Worm (Caenorhabditis elegans): ENCODE data around the gene F21C10.6.

The F21C10.6 gene

DNA sequence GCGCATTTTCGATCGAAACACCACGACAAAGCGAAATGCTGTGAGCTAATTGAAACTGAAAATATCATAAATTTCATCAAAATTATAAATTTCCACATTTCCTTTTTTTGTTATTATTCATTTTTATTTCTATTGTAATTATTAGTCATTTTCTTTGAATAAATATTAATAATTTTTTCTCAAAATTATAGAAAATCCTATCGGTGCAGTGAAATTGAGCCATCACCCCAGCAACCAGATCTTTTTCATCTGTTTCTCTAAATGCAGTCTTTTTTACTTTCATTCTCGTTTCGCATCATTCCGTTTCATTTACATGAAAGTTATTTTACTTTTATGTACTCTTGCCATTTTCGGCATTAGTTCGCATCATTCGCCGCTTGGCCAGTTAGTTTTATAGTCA lies 2.3 kb upstream of the F21C10.6 start, which contains the start of gene F21C10.13:
TSS of gene F21C10.13 (plus strand) at position 301 of the 400 bp plus-strand sequence.
- TF ChIP-seq nhr-120 (GFP tag; IDR thresholded peaks at IDR 0.05) (no peak), nhr-90 (tag; optimal IDR thresholded peaks at IDR 0.05) (no peak), mes-4 (tag; optimal IDR thresholded peaks at IDR 0.05) (no peak), madf-3 (GFP tag; IDR thresholded peaks at IDR 0.05) (no peak), nfya-2 (GFP tag; IDR thresholded peaks at IDR 0.05) (no peak), C06A6.2 (GFP tag; conservative IDR thresholded peaks at IDR 0.05) (no peak), D2030.7 (GFP tag; IDR thresholded peaks at IDR 0.05) (no peak), cebp-2 (GFP tag; IDR thresholded peaks at IDR 0.05) (no peak), F10E7.11 (tag; optimal IDR thresholded peaks at IDR 0.05) (no peak), ztf-28 (GFP tag; IDR thresholded peaks at IDR 0.05) (no peak), F22D6.2 (tag; optimal IDR thresholded peaks at IDR 0.05) (no peak), B0019.2 (GFP tag; conservative IDR thresholded peaks at IDR 0.05) (no peak), hmg-20 (GFP tag; IDR thresholded peaks at IDR 0.05) (no peak)

DNA sequence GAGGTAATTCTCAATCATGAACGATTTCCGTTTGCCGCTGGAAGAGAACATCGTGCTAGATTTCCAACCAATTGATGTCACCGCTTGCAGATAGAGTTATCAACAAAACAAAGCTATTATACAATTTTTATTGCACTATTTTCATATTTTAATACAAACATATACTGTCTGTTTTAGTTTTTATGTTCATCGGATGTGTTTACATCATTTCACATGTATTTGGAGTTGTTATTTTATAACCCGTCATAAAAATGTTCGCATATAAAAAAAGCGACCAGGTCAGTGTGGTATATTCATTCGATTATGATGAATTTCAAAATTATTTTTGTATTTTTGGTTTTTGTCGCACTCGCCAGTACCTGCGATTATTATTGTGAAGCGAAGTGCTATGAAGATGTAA lies 1.1 kb upstream of the F21C10.6 start, which contains the start of gene F21C10.11:
TSS of gene F21C10.11 (plus strand) at position 301 of the 400 bp plus-strand sequence.
- TF ChIP-seq hlh-26 (GFP tag; conservative IDR thresholded peaks at IDR 0.05) = no peak

DNA sequence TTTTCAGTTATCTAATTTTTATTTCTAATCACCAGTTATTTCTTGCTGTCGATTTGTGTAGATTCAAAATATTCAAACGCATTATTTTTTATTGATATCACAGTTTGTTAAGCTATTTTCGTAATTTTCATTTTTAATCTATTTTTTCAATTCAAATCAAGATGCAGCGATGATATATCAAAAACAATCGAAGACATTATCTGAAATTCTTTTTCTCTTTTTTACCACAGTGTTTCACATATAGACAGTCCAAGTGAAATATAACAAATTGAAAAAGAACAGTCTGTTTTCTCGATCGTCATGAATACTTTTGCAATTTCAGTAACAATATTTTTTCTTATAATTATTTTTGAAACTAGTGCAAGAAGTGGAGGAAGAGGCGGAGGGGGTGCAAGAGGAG lies 1.1 kb downstream of the F21C10.6 start, which contains the start of gene F21C10.5:
TSS of gene F21C10.5 (plus strand) at position 301 of the 400 bp plus-strand sequence.
- TF ChIP-seq T26A5.8 (tag; optimal IDR thresholded peaks at IDR 0.05) = no peak
- TF ChIP-seq unc-130 (GFP tag; optimal IDR thresholded peaks at IDR 0.05) = no peak
- TF ChIP-seq F10E7.11 (tag; optimal IDR thresholded peaks at IDR 0.05) = no peak
- TF ChIP-seq C06A6.2 (GFP tag; conservative IDR thresholded peaks at IDR 0.05) = no peak
- no peak for TF ChIP-seq chd-7 (tag; optimal IDR thresholded peaks at IDR 0.05)
- TF ChIP-seq atf-7 (tag; optimal IDR thresholded peaks at IDR 0.05) = no peak
- TF ChIP-seq repo-1 (tag; optimal IDR thresholded peaks at IDR 0.05) = no peak
- TF ChIP-seq Y67H2A.10 (GFP tag; conservative IDR thresholded peaks at IDR 0.05) = no peak
- no peak for TF ChIP-seq tbp1 (GFP tag; optimal IDR thresholded peaks at IDR 0.05)
- no peak for TF ChIP-seq nfyb-1 (GFP tag; IDR thresholded peaks at IDR 0.05)
- TF ChIP-seq egrh-3 (GFP tag; IDR thresholded peaks at IDR 0.05) = no peak
- TF ChIP-seq nhr-90 (tag; optimal IDR thresholded peaks at IDR 0.05) = no peak
- no peak for TF ChIP-seq pha-4 (tag; optimal IDR thresholded peaks at IDR 0.05)
- no peak for TF ChIP-seq sea-2 (GFP tag; IDR thresholded peaks at IDR 0.05)
- TF ChIP-seq ama-1 (optimal IDR thresholded peaks at IDR 0.05) = no peak
- TF ChIP-seq ama-1 (GFP tag; optimal IDR thresholded peaks at IDR 0.05) = no peak
- no peak for TF ChIP-seq C17E4.6 (GFP tag; IDR thresholded peaks at IDR 0.05)
- TF ChIP-seq lsy-27 (tag; optimal IDR thresholded peaks at IDR 0.05; ENCODE audit: borderline replicate concordance, insufficient read depth) = no peak
- no peak for TF ChIP-seq ccch-3 (GFP tag; optimal IDR thresholded peaks at IDR 0.05)
- no peak for TF ChIP-seq ceh-27 (GFP tag; optimal IDR thresholded peaks at IDR 0.05)
- TF ChIP-seq unc-62 (GFP tag; optimal IDR thresholded peaks at IDR 0.05) = no peak

- no peak for TF ChIP-seq egl-18 (GFP tag; IDR thresholded peaks at IDR 0.05)
- TF ChIP-seq B0035.1 (tag; optimal IDR thresholded peaks at IDR 0.05) = no peak
- TF ChIP-seq zim-3 (tag; optimal IDR thresholded peaks at IDR 0.05) = no peak
- TF ChIP-seq B0336.3 (GFP tag; IDR thresholded peaks at IDR 0.05) = no peak
- TF ChIP-seq ceh-27 (GFP tag; optimal IDR thresholded peaks at IDR 0.05) = no peak
- TF ChIP-seq rec-8 (tag; optimal IDR thresholded peaks at IDR 0.05) = no peak
- TF ChIP-seq lir-1 (GFP tag; conservative IDR thresholded peaks at IDR 0.05) = no peak
- no peak for TF ChIP-seq lag-1 (GFP tag; IDR thresholded peaks at IDR 0.05)
- no peak for TF ChIP-seq snpc-4 (GFP tag; optimal IDR thresholded peaks at IDR 0.05)
- no peak for TF ChIP-seq snpc-4 (tag; optimal IDR thresholded peaks at IDR 0.05)
- no peak for TF ChIP-seq lsl-1 (GFP tag; optimal IDR thresholded peaks at IDR 0.05)
- no peak for TF ChIP-seq let-526 (GFP tag; IDR thresholded peaks at IDR 0.05)
- TF ChIP-seq hmg-1.2 (GFP tag; IDR thresholded peaks at IDR 0.05) = no peak
- TF ChIP-seq Y56A3A.18 (GFP tag; IDR thresholded peaks at IDR 0.05) = no peak
- no peak for TF ChIP-seq nhr-120 (GFP tag; IDR thresholded peaks at IDR 0.05)
- TF ChIP-seq chd-7 (tag; optimal IDR thresholded peaks at IDR 0.05) = no peak
Measured at ce11 chrV:9126316-9126715, 2.0 kb downstream of the F21C10.6 start, which contains the start of gene F21C10.4. TSS of gene F21C10.4 (plus strand) at chrV:9126616.
